Worm (Caenorhabditis elegans): ENCODE data around the gene F26F12.2.

ce11 chrV:5798132-5798531, 40.3 kb downstream of the F26F12.2 start, which contains the start of gene nstp-3:
- TF ChIP-seq mel-28 (tag; optimal IDR thresholded peaks at IDR 0.05; ENCODE audit: borderline replicate concordance) (no peak), F52B5.7 (tag; optimal IDR thresholded peaks at IDR 0.05) (no peak), ccch-3 (GFP tag; optimal IDR thresholded peaks at IDR 0.05) (no peak), unc-130 (GFP tag; optimal IDR thresholded peaks at IDR 0.05) (no peak), efl-1 (GFP tag; optimal IDR thresholded peaks at IDR 0.05) (no peak), sea-2 (GFP tag; IDR thresholded peaks at IDR 0.05) (no peak), atf-7 (tag; optimal IDR thresholded peaks at IDR 0.05) (no peak), zfh-2 (GFP tag; conservative IDR thresholded peaks at IDR 0.05) (no peak), athp-1 (tag; optimal IDR thresholded peaks at IDR 0.05) (no peak), nhr-80 (tag; optimal IDR thresholded peaks at IDR 0.05) (no peak)
